Worm (Caenorhabditis elegans) whole organism, L3 larva: ENCODE measurements around the gene srh-132.
"Not testable (repeated sequence)": the region's sequence is repeated elsewhere in the genome, so short reads cannot be mapped to it uniquely, and the experiment has no call there.

ENCODE experiments used
- ceh-16 ChIP-seq: sonication (generic microtip); optimal IDR thresholded peaks from 2 replicates; lab custom pipeline; 2017; ENCODE audit warnings: missing biosample characterization, missing genetic modification characterization
- ceh-82 ChIP-seq: fragments of 150-350 bp; optimal IDR thresholded peaks from 2 replicates; lab custom pipeline; 2014; ENCODE audit warnings: missing biosample characterization, missing genetic modification characterization
- egl-27 ChIP-seq: sonication (generic microtip); optimal IDR thresholded peaks from 4 replicates; lab custom pipeline; 2017; ENCODE audit warnings: missing biosample characterization, missing genetic modification reagents, missing genetic modification characterization
- egl-5 ChIP-seq: fragments of 150-350 bp; optimal IDR thresholded peaks from 2 replicates; lab custom pipeline; 2017; ENCODE audit warnings: missing biosample characterization, missing genetic modification reagents, missing genetic modification characterization, inconsistent platforms
- elt-3 ChIP-seq, 3 experiments: fragments of 150-350 bp in 1 of 3; sonication (generic microtip) in 2 of 3; optimal IDR thresholded peaks; 2 replicates in 2 of 3; 4 replicates in 1 of 3; lab custom pipeline; 2014 to 2017; ENCODE audit warnings: missing biosample characterization in 3 of 3, missing genetic modification characterization in 3 of 3
- fkh-10 ChIP-seq: sonication (generic microtip); optimal IDR thresholded peaks from 2 replicates; lab custom pipeline; 2017; ENCODE audit warnings: missing biosample characterization, missing genetic modification reagents, missing genetic modification characterization
- fkh-2 ChIP-seq: fragments of 150-350 bp; optimal IDR thresholded peaks from 2 replicates; lab custom pipeline; 2014; ENCODE audit warnings: missing biosample characterization, missing genetic modification reagents, missing genetic modification characterization
- hmg-11 ChIP-seq: sonication (generic microtip); optimal IDR thresholded peaks from 2 replicates; lab custom pipeline; 2016; ENCODE audit warnings: missing genetic modification characterization, missing compliant biosample characterization
- jun-1 ChIP-seq: fragments of 150-350 bp; optimal IDR thresholded peaks from 2 replicates; lab custom pipeline; 2014; ENCODE audit warnings: missing biosample characterization, missing genetic modification reagents, missing genetic modification characterization
- lin-15B ChIP-seq: fragments of 150-350 bp; optimal IDR thresholded peaks from 2 replicates; lab custom pipeline; 2014; ENCODE audit warnings: missing biosample characterization, missing genetic modification characterization
- lin-39 ChIP-seq: fragments of 150-350 bp; optimal IDR thresholded peaks from 2 replicates; lab custom pipeline; 2018; ENCODE audit warnings: missing biosample characterization, missing genetic modification reagents, missing genetic modification characterization
- mdl-1 ChIP-seq: fragments of 150-350 bp; optimal IDR thresholded peaks from 2 replicates; lab custom pipeline; 2014; ENCODE audit warnings: missing biosample characterization, missing genetic modification characterization
- mml-1 ChIP-seq: fragments of 150-350 bp; sonication (generic microtip); optimal IDR thresholded peaks from 3 replicates; lab custom pipeline; 2014; ENCODE audit warnings: missing biosample characterization, missing genetic modification characterization
- nfya-1 ChIP-seq: sonication (generic microtip); optimal IDR thresholded peaks from 2 replicates; lab custom pipeline; 2017; ENCODE audit warnings: missing genetic modification characterization, mild to moderate bottlenecking, missing compliant biosample characterization, antibody characterized with exemption, moderate library complexity; ENCODE audit not compliant: insufficient read depth
- nhr-12 ChIP-seq: fragments of 150-350 bp; optimal IDR thresholded peaks from 2 replicates; lab custom pipeline; 2014; ENCODE audit warnings: missing biosample characterization, missing genetic modification characterization
- nhr-23 ChIP-seq: fragments of 150-350 bp; optimal IDR thresholded peaks from 2 replicates; lab custom pipeline; 2014; ENCODE audit warnings: missing biosample characterization, missing genetic modification reagents, missing genetic modification characterization
- nhr-25 ChIP-seq: sonication (generic microtip); optimal IDR thresholded peaks from 2 replicates; lab custom pipeline; 2017; ENCODE audit warnings: missing biosample characterization, missing genetic modification characterization
- nhr-28 ChIP-seq: fragments of 150-350 bp; optimal IDR thresholded peaks from 2 replicates; lab custom pipeline; 2014; ENCODE audit warnings: missing biosample characterization, missing genetic modification characterization
- nhr-43 ChIP-seq: sonication (generic microtip); optimal IDR thresholded peaks from 2 replicates; lab custom pipeline; 2016; ENCODE audit warnings: mild to moderate bottlenecking, missing genetic modification characterization, missing compliant biosample characterization; ENCODE audit not compliant: poor library complexity, severe bottlenecking
- nhr-67 ChIP-seq: fragments of 150-350 bp; optimal IDR thresholded peaks from 2 replicates; lab custom pipeline; 2014; ENCODE audit warnings: missing biosample characterization, missing genetic modification characterization
- nhr-76 ChIP-seq: fragments of 150-350 bp; sonication (generic microtip); optimal IDR thresholded peaks from 5 replicates; lab custom pipeline; 2014; ENCODE audit warnings: missing biosample characterization, missing genetic modification characterization
- nhr-77 ChIP-seq: fragments of 150-350 bp; optimal IDR thresholded peaks from 2 replicates; lab custom pipeline; 2014; ENCODE audit warnings: missing biosample characterization, missing genetic modification characterization
- sea-2 ChIP-seq: fragments of 150-350 bp; sonication (generic microtip); optimal IDR thresholded peaks from 4 replicates; lab custom pipeline; 2014; ENCODE audit warnings: missing biosample characterization, missing genetic modification reagents, missing genetic modification characterization
- skn-1 ChIP-seq: fragments of 150-350 bp; optimal IDR thresholded peaks from 2 replicates; lab custom pipeline; 2014; ENCODE audit warnings: missing biosample characterization, missing genetic modification characterization
- tbx-2 ChIP-seq: sonication (generic microtip); optimal IDR thresholded peaks from 2 replicates; lab custom pipeline; 2016; ENCODE audit warnings: mild to moderate bottlenecking, missing genetic modification characterization, missing compliant biosample characterization
- unc-39 ChIP-seq: sonication (generic microtip); optimal IDR thresholded peaks from 4 replicates; lab custom pipeline; 2017; ENCODE audit warnings: missing biosample characterization, missing genetic modification characterization
- unc-62 ChIP-seq: fragments of 150-350 bp; sonication (generic microtip); optimal IDR thresholded peaks from 4 replicates; lab custom pipeline; 2014; ENCODE audit warnings: missing biosample characterization, missing genetic modification reagents, missing genetic modification characterization
- ztf-11 ChIP-seq: fragments of 150-350 bp; optimal IDR thresholded peaks from 2 replicates; lab custom pipeline; 2014; ENCODE audit warnings: missing biosample characterization, missing genetic modification characterization
- ztf-4 ChIP-seq: fragments of 150-350 bp; optimal IDR thresholded peaks from 2 replicates; lab custom pipeline; 2014; ENCODE audit warnings: missing biosample characterization, missing genetic modification characterization

Gene srh-132

DNA sequence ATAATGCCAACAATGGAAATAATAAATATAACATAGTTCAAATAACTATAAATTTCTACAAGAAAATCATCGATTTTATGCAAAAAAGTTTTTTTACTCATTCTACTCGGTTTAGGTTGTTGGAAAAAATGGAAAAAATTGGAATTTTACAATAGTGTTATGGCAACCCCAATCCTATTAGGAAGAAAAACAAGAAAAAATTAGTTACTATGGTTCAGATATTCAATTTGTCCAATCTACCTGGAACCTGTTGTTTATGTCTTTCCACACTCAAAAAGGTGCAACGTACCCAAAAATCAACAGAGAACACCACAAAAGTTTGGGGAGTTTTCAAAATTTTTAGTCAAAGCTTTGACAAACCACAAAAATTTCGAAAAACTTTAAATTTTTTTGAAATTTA lies 20.0 kb downstream of the srh-132 start, which contains the start of gene T27C5.10:
Gene T27C5.10 (minus strand): TSS at position 101 of the 400 bp plus-strand sequence.
- TF ChIP-seq fkh-10 (GFP tag; lab: Kevin White, UChicago) (no peak), nhr-67 (no peak), ceh-16 (no peak), nhr-28 (no peak), sea-2 (GFP tag; lab: Kevin White, UChicago) (no peak), nhr-43 (tag; lab: Kevin White, UChicago) (no peak), unc-39 (tag; lab: Kevin White, UChicago) (no peak), fkh-2 (no peak), mml-1 (tag; lab: Kevin White, UChicago) (no peak), elt-3 (tag; optimal IDR thresholded peaks at IDR 0.05; lab: Kevin White, UChicago) (no peak), unc-62 (no peak), mdl-1 (tag; lab: Kevin White, UChicago) (no peak), ztf-11 (tag; lab: Kevin White, UChicago) (no peak), lin-39 (tag; lab: Kevin White, UChicago) (no peak), egl-27 (tag; lab: Kevin White, UChicago) (no peak)

DNA sequence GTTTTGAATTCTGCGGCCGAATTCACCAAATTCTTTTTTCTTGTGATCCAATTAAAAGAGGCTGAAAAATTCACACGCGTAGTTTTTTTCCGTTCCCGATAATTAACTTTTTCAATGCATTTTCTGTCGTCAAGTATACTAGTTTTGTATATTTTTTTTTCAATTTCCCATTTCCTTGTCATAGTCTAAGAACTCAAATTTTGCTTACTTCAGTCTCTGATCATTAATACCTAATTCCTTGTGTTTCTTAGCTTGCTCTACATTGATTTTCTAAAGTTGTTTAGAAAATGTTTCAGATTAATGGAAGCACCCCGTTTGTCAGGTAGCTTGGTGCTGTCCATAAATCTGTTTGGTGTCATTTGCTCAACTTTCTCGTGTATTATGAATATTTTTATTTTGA lies 20.8 kb downstream of the srh-132 start, which contains the start of gene srbc-27:
Gene srbc-27 (plus strand): TSS at position 301 of the 400 bp plus-strand sequence.
- no peak for TF ChIP-seq nhr-23 (tag; lab: Kevin White, UChicago)
- TF ChIP-seq skn-1 (tag; lab: Kevin White, UChicago) = no peak
- TF ChIP-seq jun-1 (tag; lab: Kevin White, UChicago) = no peak
- no peak for TF ChIP-seq ceh-82 (tag; lab: Kevin White, UChicago)

DNA sequence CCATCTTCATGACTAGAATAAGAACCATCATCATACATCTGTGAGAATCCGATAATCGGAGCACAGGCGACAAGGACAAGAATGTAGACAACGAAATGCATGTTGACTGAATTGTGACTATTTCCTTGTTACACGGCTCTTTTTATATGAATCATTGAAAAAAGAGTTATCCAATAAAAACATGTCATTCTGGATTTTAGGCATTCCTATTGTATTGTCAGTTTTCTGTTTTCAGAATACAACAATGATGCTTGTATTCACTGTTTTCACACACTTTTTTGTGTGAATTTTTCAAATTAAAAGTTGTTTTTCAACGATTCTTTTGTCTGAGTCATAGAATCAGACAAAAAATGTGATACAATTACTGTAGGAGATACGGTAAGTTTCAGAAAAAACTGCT lies 26.4 kb downstream of the srh-132 start, which contains the start of gene F20E11.18:
Gene F20E11.18 (minus strand): TSS at position 101 of the 400 bp plus-strand sequence.
- TF ChIP-seq egl-27 (tag; lab: Kevin White, UChicago) (no peak), egl-5 (no peak), ztf-4 (tag; lab: Kevin White, UChicago) (no peak), skn-1 (tag; lab: Kevin White, UChicago) (no peak), nhr-77 (tag; lab: Kevin White, UChicago) (no peak)
- TF ChIP-seq, all 47 proteins: peak for 0

DNA sequence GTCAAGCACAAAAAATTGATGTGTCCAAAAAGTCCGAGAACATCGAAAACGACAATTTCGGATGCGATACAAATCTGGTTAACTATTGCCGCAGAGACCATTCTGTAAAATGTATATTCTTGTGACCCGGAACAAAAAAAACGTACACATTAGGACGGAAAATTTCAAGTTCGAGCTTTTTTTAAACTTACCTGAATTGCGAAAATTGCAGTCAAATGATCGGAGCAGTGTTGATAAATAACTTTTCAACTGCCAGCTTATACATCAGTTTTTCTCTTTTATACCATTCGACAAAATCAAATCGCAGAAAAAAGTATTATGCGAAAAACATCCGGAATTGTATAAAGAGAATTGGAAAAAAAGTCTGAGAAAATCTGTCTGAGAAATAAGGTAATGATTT lies 28.3 kb downstream of the srh-132 start, which contains the start of gene srsx-2:
Gene srsx-2 (minus strand): TSS at position 101 of the 400 bp plus-strand sequence.
- TF ChIP-seq hmg-11 (no peak), egl-27 (tag; lab: Kevin White, UChicago) (no peak), nhr-77 (tag; lab: Kevin White, UChicago) (no peak), jun-1 (tag; lab: Kevin White, UChicago) (no peak), elt-3 (tag; optimal IDR thresholded peaks at IDR 0.05; lab: Kevin White, UChicago) (no peak), nhr-76 (tag; lab: Kevin White, UChicago) (no peak), egl-5 (no peak), nhr-25 (tag; lab: Kevin White, UChicago) (no peak), lin-15B (no peak), nhr-12 (no peak), nhr-43 (tag; lab: Kevin White, UChicago) (no peak)

- TF ChIP-seq nhr-25 (tag; lab: Kevin White, UChicago) (no peak), ztf-4 (tag; lab: Kevin White, UChicago) (no peak), nhr-23 (tag; lab: Kevin White, UChicago) (no peak)
These were observed 29.4 kb downstream of the srh-132 start, which contains the start of gene srh-154 for ce11 chrV:17439406-17439805. TSS of gene srh-154 (plus strand) at chrV:17439706.

- TF ChIP-seq tbx-2 (tag; lab: Kevin White, UChicago) = no peak
- no peak for TF ChIP-seq ceh-82 (tag; lab: Kevin White, UChicago)
- TF ChIP-seq elt-3 (tag; optimal IDR thresholded peaks at IDR 0.05; lab: Kevin White, UChicago) = no peak
- TF ChIP-seq, all 47 proteins: peak for 0
These were observed 39.8 kb downstream of the srh-132 start for ce11 chrV:17449836-17450235.

- not testable (repeated sequence) for TF ChIP-seq nhr-28; nfya-1 (tag; lab: Kevin White, UChicago); nhr-23 (tag; lab: Kevin White, UChicago)
These were observed 46.1 kb downstream of the srh-132 start, which contains the start of gene srh-203 for ce11 chrV:17456197-17456596. TSS of gene srh-203 (minus strand) at chrV:17456297.
